Worm (Caenorhabditis elegans): ENCODE data around the gene dro-1.

dro-1 gene

DNA sequence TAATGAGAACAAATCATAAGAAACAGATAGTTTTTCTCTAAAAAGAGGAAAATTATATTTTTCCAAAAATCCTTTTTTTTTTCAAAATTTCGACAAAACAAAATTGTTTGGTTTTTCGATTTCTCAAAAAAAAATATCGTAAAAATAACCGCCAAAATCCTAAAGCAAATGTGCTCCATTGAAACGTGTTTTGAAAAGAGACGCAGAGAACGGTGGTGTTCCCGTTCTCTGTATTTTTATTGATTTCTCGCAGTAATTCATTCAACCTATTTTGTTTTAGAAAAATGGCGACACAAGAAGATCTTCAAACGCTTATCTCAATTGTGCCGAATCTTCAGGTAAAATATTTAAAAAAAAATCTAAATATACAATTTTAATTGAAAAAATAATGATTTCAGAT, 28.7 kb upstream of the dro-1 start, which contains the start of gene Y43F4B.10:
Gene Y43F4B.10 (plus strand): TSS at position 281 of the 400 bp plus-strand sequence.
- TF ChIP-seq B0310.2 (tag; optimal IDR thresholded peaks at IDR 0.05) (no peak), tbx-11 (GFP tag; IDR thresholded peaks at IDR 0.05) (no peak), aly-1 (tag; optimal IDR thresholded peaks at IDR 0.05) (no peak), hmg-4 (GFP tag; optimal IDR thresholded peaks at IDR 0.05) (no peak), hnd-1 (tag; optimal IDR thresholded peaks at IDR 0.05) (no peak), scrt-1 (GFP tag; IDR thresholded peaks at IDR 0.05) (no peak), ama-1 (optimal IDR thresholded peaks at IDR 0.05) (no peak), F13C5.2 (tag; optimal IDR thresholded peaks at IDR 0.05) (no peak), tbx-37 (GFP tag; conservative IDR thresholded peaks at IDR 0.05) (no peak), hmbx-1 (tag; optimal IDR thresholded peaks at IDR 0.05) (no peak), ceh-13 (GFP tag; optimal IDR thresholded peaks at IDR 0.05) (no peak), sea-1 (GFP tag; conservative IDR thresholded peaks at IDR 0.05) (no peak), ets-7 (tag; optimal IDR thresholded peaks at IDR 0.05) (no peak), flt-1 (GFP tag; IDR thresholded peaks at IDR 0.05) (no peak), pes-1 (GFP tag; IDR thresholded peaks at IDR 0.05) (no peak)

DNA sequence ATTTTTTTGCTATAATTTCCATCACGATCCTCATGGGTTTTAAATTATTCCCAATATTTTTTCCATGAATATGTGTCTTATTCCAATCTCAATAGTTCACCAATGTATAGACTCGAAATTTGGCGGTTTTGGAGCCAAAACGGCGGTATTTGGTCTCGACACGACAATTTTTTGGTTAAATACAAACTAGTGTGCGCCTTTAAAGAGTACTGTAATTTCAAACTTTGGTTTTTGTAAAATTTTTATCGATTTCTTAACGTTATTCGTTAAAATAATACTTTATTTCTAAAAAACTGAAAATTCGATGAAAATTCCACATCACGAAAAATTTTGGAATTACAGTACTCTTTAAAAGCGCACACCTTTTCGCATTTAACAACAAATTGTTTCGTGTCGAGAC, 27.8 kb upstream of the dro-1 start:
- TF ChIP-seq tra-4 (tag; optimal IDR thresholded peaks at IDR 0.05): no peak
- TF ChIP-seq tbx-37 (GFP tag; conservative IDR thresholded peaks at IDR 0.05): no peak
- TF ChIP-seq hnd-1 (tag; optimal IDR thresholded peaks at IDR 0.05): no peak
- no peak for TF ChIP-seq aly-1 (tag; optimal IDR thresholded peaks at IDR 0.05)
- TF ChIP-seq tbx-11 (GFP tag; IDR thresholded peaks at IDR 0.05): no peak
- TF ChIP-seq hmg-4 (GFP tag; optimal IDR thresholded peaks at IDR 0.05): no peak
- no peak for TF ChIP-seq F13C5.2 (tag; optimal IDR thresholded peaks at IDR 0.05)
- TF ChIP-seq ets-7 (tag; optimal IDR thresholded peaks at IDR 0.05): no peak
- TF ChIP-seq flt-1 (GFP tag; IDR thresholded peaks at IDR 0.05): no peak

- TF ChIP-seq ceh-13 (GFP tag; optimal IDR thresholded peaks at IDR 0.05) (no peak), hmbx-1 (tag; optimal IDR thresholded peaks at IDR 0.05) (no peak), hmg-4 (GFP tag; optimal IDR thresholded peaks at IDR 0.05) (no peak)
Measured at ce11 chrIII:13315071-13315470, 27.4 kb upstream of the dro-1 start, which contains the start of gene dph-7. Gene dph-7 (plus strand): TSS chrIII:13315123.

DNA sequence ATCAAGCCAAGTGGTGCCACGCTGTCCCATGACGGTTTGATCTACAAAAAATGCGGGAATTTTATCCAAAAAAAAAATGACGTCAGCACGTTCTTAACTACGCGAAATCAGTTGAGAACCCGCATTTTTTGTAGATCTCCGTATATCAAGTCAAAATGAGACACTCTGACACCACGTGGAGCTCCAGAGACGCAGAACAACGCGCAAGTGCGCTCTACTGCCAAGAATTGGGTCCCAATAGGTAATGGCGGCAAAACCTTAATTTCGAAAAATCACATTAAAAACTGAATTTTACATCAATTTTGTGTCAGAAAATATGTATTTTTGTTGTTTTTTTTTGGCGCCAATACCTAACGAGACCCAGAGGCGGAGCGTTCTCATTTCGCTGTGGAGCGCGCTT, 25.5 kb upstream of the dro-1 start:
- TF ChIP-seq hmg-4 (GFP tag; optimal IDR thresholded peaks at IDR 0.05): no peak
- TF ChIP-seq ama-1 (optimal IDR thresholded peaks at IDR 0.05): no peak
- TF ChIP-seq ceh-13 (GFP tag; optimal IDR thresholded peaks at IDR 0.05): no peak
- TF ChIP-seq flt-1 (GFP tag; IDR thresholded peaks at IDR 0.05): no peak
- no peak for TF ChIP-seq scrt-1 (GFP tag; IDR thresholded peaks at IDR 0.05)
- no peak for TF ChIP-seq ceh-36 (tag; optimal IDR thresholded peaks at IDR 0.05)
- TF ChIP-seq B0310.2 (tag; optimal IDR thresholded peaks at IDR 0.05): no peak
- TF ChIP-seq hmbx-1 (tag; optimal IDR thresholded peaks at IDR 0.05): no peak
- no peak for TF ChIP-seq F13C5.2 (tag; optimal IDR thresholded peaks at IDR 0.05)
- no peak for TF ChIP-seq aly-1 (tag; optimal IDR thresholded peaks at IDR 0.05)
- TF ChIP-seq sea-1 (GFP tag; conservative IDR thresholded peaks at IDR 0.05): no peak

- TF ChIP-seq hmg-4 (GFP tag; optimal IDR thresholded peaks at IDR 0.05) (no peak), ceh-13 (GFP tag; optimal IDR thresholded peaks at IDR 0.05) (no peak), tbx-11 (GFP tag; IDR thresholded peaks at IDR 0.05) (no peak), scrt-1 (GFP tag; IDR thresholded peaks at IDR 0.05) (no peak), ama-1 (optimal IDR thresholded peaks at IDR 0.05) (no peak), pes-1 (GFP tag; IDR thresholded peaks at IDR 0.05) (no peak), ceh-36 (tag; optimal IDR thresholded peaks at IDR 0.05) (no peak), aly-1 (tag; optimal IDR thresholded peaks at IDR 0.05) (no peak), hmbx-1 (tag; optimal IDR thresholded peaks at IDR 0.05) (no peak), B0310.2 (tag; optimal IDR thresholded peaks at IDR 0.05) (no peak), flt-1 (GFP tag; IDR thresholded peaks at IDR 0.05) (no peak), hnd-1 (tag; optimal IDR thresholded peaks at IDR 0.05) (no peak), F13C5.2 (tag; optimal IDR thresholded peaks at IDR 0.05) (no peak), sea-1 (GFP tag; conservative IDR thresholded peaks at IDR 0.05) (no peak), tbx-37 (GFP tag; conservative IDR thresholded peaks at IDR 0.05) (no peak), ets-7 (tag; optimal IDR thresholded peaks at IDR 0.05) (no peak)
Measured at ce11 chrIII:13317383-13317911, 25.0 kb upstream of the dro-1 start.

- TF ChIP-seq pes-1 (GFP tag; IDR thresholded peaks at IDR 0.05): no peak
- TF ChIP-seq ets-7 (tag; optimal IDR thresholded peaks at IDR 0.05): no peak
- TF ChIP-seq aly-1 (tag; optimal IDR thresholded peaks at IDR 0.05): no peak
- TF ChIP-seq flt-1 (GFP tag; IDR thresholded peaks at IDR 0.05): no peak
Measured at ce11 chrIII:13322578-13322977, 19.9 kb upstream of the dro-1 start, which contains the start of gene F53A2.11. Gene F53A2.11 (minus strand): TSS chrIII:13322678.

- TF ChIP-seq scrt-1 (GFP tag; IDR thresholded peaks at IDR 0.05) (no peak), ceh-13 (GFP tag; optimal IDR thresholded peaks at IDR 0.05) (no peak), hmbx-1 (tag; optimal IDR thresholded peaks at IDR 0.05) (no peak), hnd-1 (tag; optimal IDR thresholded peaks at IDR 0.05) (no peak), aly-1 (tag; optimal IDR thresholded peaks at IDR 0.05) (no peak), pes-1 (GFP tag; IDR thresholded peaks at IDR 0.05) (no peak), F13C5.2 (tag; optimal IDR thresholded peaks at IDR 0.05) (no peak)
Measured at ce11 chrIII:13324739-13325138, 17.7 kb upstream of the dro-1 start, which contains the start of gene F53A2.1. Gene F53A2.1 (minus strand): TSS chrIII:13324839.

DNA sequence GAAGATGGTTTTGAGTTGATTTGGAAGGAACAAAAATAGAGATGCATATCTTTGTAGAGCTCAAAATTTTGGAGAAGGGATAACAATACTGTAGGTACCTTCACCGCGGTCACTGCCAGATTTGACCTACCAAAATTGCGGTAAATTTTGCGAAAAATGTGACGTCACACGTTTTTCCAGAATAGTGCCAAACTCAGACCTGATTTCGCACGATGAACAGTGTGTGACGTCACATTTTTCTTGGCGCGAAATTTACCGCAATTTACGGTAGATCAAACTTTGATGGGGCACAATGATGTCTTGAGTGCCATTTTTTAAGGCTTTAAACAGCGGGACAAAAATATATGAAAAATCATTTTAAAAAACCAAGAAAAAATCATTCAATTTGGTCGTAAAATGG, 13.6 kb upstream of the dro-1 start:
- TF ChIP-seq tbx-11 (GFP tag; IDR thresholded peaks at IDR 0.05) (no peak), hmg-4 (GFP tag; optimal IDR thresholded peaks at IDR 0.05) (no peak), B0310.2 (tag; optimal IDR thresholded peaks at IDR 0.05) (no peak), flt-1 (GFP tag; IDR thresholded peaks at IDR 0.05) (no peak), ceh-36 (tag; optimal IDR thresholded peaks at IDR 0.05) (no peak), pes-1 (GFP tag; IDR thresholded peaks at IDR 0.05) (no peak), ets-7 (tag; optimal IDR thresholded peaks at IDR 0.05) (no peak), hmbx-1 (tag; optimal IDR thresholded peaks at IDR 0.05) (no peak), ceh-13 (GFP tag; optimal IDR thresholded peaks at IDR 0.05) (no peak)

All from whole organism, early embryonic.